Fruit fly (Drosophila melanogaster) whole organism, embryonic: Measurements from ENCODE around the gene PIG-Wb.

ENCODE experiments used
- Antp ChIP-seq: fragments of 200-800 bp; sonication (Bioruptor generic); optimal IDR thresholded peaks from 3 replicates; lab custom pipeline; 2016; ENCODE audit warnings: missing biosample characterization, missing genetic modification characterization
- B-H1 ChIP-seq: fragments of 200-800 bp; sonication (Bioruptor generic); IDR thresholded peaks from 3 replicates; pipeline ENCODE4 v1.3.6; 2022; ENCODE audit warnings: missing biosample characterization, missing genetic modification characterization
- Bteb2 ChIP-seq: fragments of 200-800 bp; sonication (Bioruptor generic); optimal IDR thresholded peaks from 2 replicates; lab custom pipeline; 2016; ENCODE audit warnings: missing biosample characterization, missing genetic modification characterization
- CG10147 ChIP-seq: fragments of 200-800 bp; sonication (Bioruptor generic); optimal IDR thresholded peaks from 2 replicates; lab custom pipeline; 2019; ENCODE audit warnings: missing biosample characterization, mild to moderate bottlenecking, missing genetic modification characterization, moderate library complexity
- CG10321 ChIP-seq: fragments of 200-800 bp; sonication (Bioruptor generic); IDR thresholded peaks from 2 replicates; pipeline ENCODE4 v1.3.6; 2022; ENCODE audit warnings: missing biosample characterization, missing genetic modification characterization
- CG11247 ChIP-seq: fragments of 200-800 bp; sonication (Bioruptor generic); IDR thresholded peaks from 2 replicates; pipeline ENCODE4 v1.3.6; 2022; ENCODE audit warnings: missing biosample characterization, missing genetic modification characterization
- CG11560 ChIP-seq: fragments of 200-800 bp; sonication (Bioruptor generic); IDR thresholded peaks from 3 replicates; pipeline ENCODE4 v1.3.6; 2022; ENCODE audit warnings: missing biosample characterization, missing genetic modification characterization
- CG11723 ChIP-seq: fragments of 200-800 bp; sonication (Bioruptor generic); optimal IDR thresholded peaks from 2 replicates; lab custom pipeline; 2017; ENCODE audit warnings: missing biosample characterization, mild to moderate bottlenecking, missing genetic modification characterization
- CG12071 ChIP-seq: fragments of 200-800 bp; sonication (Bioruptor generic); optimal IDR thresholded peaks from 3 replicates; lab custom pipeline; 2018; ENCODE audit warnings: missing biosample characterization, mild to moderate bottlenecking, missing genetic modification characterization
- CG12744 ChIP-seq: fragments of 200-800 bp; sonication (Bioruptor generic); optimal IDR thresholded peaks from 2 replicates; lab custom pipeline; 2016; ENCODE audit warnings: missing biosample characterization, missing genetic modification characterization
- CG12769 ChIP-seq: fragments of 200-800 bp; sonication (Bioruptor generic); optimal IDR thresholded peaks from 2 replicates; lab custom pipeline; 2019; ENCODE audit warnings: missing biosample characterization, mild to moderate bottlenecking, missing genetic modification characterization, moderate library complexity
- CG15479 ChIP-seq: fragments of 200-800 bp; sonication (Bioruptor generic); optimal IDR thresholded peaks from 3 replicates; lab custom pipeline; 2019; ENCODE audit warnings: missing biosample characterization, mild to moderate bottlenecking, missing genetic modification characterization, moderate library complexity
- CG17568 ChIP-seq: fragments of 200-800 bp; sonication (Bioruptor generic); optimal IDR thresholded peaks from 2 replicates; lab custom pipeline; 2018; ENCODE audit warnings: missing biosample characterization, mild to moderate bottlenecking, missing genetic modification characterization, moderate library complexity
- CG31388 ChIP-seq: fragments of 200-800 bp; sonication (Bioruptor generic); optimal IDR thresholded peaks from 2 replicates; lab custom pipeline; 2016; ENCODE audit warnings: missing biosample characterization, missing genetic modification characterization
- CG31441 ChIP-seq: fragments of 200-800 bp; sonication (Bioruptor generic); IDR thresholded peaks from 2 replicates; pipeline ENCODE4 v1.3.6; 2022; ENCODE audit warnings: missing biosample characterization, missing genetic modification characterization
- CG3163 ChIP-seq: fragments of 200-800 bp; sonication (Bioruptor generic); optimal IDR thresholded peaks from 3 replicates; lab custom pipeline; 2016; ENCODE audit warnings: missing biosample characterization, missing genetic modification characterization
- CG3281 ChIP-seq: fragments of 200-800 bp; sonication (Bioruptor generic); optimal IDR thresholded peaks from 3 replicates; lab custom pipeline; 2017; ENCODE audit warnings: missing biosample characterization, mild to moderate bottlenecking, missing genetic modification characterization
- CG6683 ChIP-seq: fragments of 200-800 bp; sonication (Bioruptor generic); optimal IDR thresholded peaks from 2 replicates; lab custom pipeline; 2017; ENCODE audit warnings: missing biosample characterization, mild to moderate bottlenecking, missing genetic modification characterization, missing genetic modification reagents
- CG7963 ChIP-seq: fragments of 200-800 bp; sonication (Bioruptor generic); IDR thresholded peaks from 3 replicates; pipeline ENCODE4 v1.3.6; 2022; ENCODE audit warnings: missing biosample characterization, missing genetic modification characterization; ENCODE audit not compliant: partially characterized antibody
- CHES-1-like ChIP-seq: fragments of 200-800 bp; sonication (Bioruptor generic); optimal IDR thresholded peaks from 2 replicates; lab custom pipeline; 2016; ENCODE audit warnings: missing biosample characterization, missing genetic modification characterization
- Dfd ChIP-seq, 2 experiments: fragments of >200 bp; optimal IDR thresholded peaks; 2 replicates each; lab custom pipeline; 2017; ENCODE audit warnings: missing biosample characterization in 2 of 2, missing genetic modification characterization in 2 of 2
- Dip2 ChIP-seq: fragments of 200-800 bp; sonication (Bioruptor generic); IDR thresholded peaks from 2 replicates; pipeline ENCODE4 v1.3.6; 2022; ENCODE audit warnings: missing biosample characterization, missing genetic modification characterization
- Gsc ChIP-seq: fragments of 200-800 bp; sonication (Bioruptor generic); IDR thresholded peaks from 2 replicates; pipeline ENCODE4 v1.3.6; 2022; ENCODE audit warnings: missing biosample characterization, missing genetic modification characterization
- HLH3B ChIP-seq: fragments of 200-800 bp; sonication (Bioruptor generic); IDR thresholded peaks from 2 replicates; pipeline ENCODE4 v1.3.6; 2022; ENCODE audit warnings: missing biosample characterization, missing genetic modification characterization
- NC2β ChIP-seq: fragments of 200-800 bp; sonication (Bioruptor generic); optimal IDR thresholded peaks from 2 replicates; lab custom pipeline; 2016; ENCODE audit warnings: missing biosample characterization, missing genetic modification characterization
- PHDP ChIP-seq: fragments of 200-800 bp; sonication (Bioruptor generic); optimal IDR thresholded peaks from 3 replicates; lab custom pipeline; 2018; ENCODE audit warnings: missing biosample characterization, mild to moderate bottlenecking, missing genetic modification characterization, moderate library complexity
- Pdp1 ChIP-seq, 2 experiments: fragments of 200-800 bp; sonication (Bioruptor generic); optimal IDR thresholded peaks; 3 replicates each; lab custom pipeline; 2016; ENCODE audit warnings: missing biosample characterization in 2 of 2, missing genetic modification characterization in 2 of 2, mild to moderate bottlenecking in 1 of 2, moderate library complexity in 1 of 2
- Ptx1 ChIP-seq: fragments of 200-800 bp; sonication (Bioruptor generic); IDR thresholded peaks from 2 replicates; pipeline ENCODE4 v1.3.6; 2022; ENCODE audit warnings: missing biosample characterization, missing genetic modification characterization
- Sry-β ChIP-seq: fragments of 200-800 bp; sonication (Bioruptor generic); optimal IDR thresholded peaks from 2 replicates; lab custom pipeline; 2018; ENCODE audit warnings: missing biosample characterization, mild to moderate bottlenecking, missing genetic modification characterization, moderate library complexity
- aop ChIP-seq: fragments of 200-800 bp; sonication (Bioruptor generic); IDR thresholded peaks from 2 replicates; pipeline ENCODE4 v1.3.6; 2022; ENCODE audit warnings: missing biosample characterization, missing genetic modification characterization
- bowl ChIP-seq: fragments of 200-800 bp; sonication (Bioruptor generic); IDR thresholded peaks from 2 replicates; pipeline ENCODE4 v1.3.6; 2022; ENCODE audit warnings: missing biosample characterization, missing genetic modification characterization
- cad ChIP-seq: fragments of >200 bp; optimal IDR thresholded peaks from 2 replicates; lab custom pipeline; 2017; ENCODE audit warnings: missing biosample characterization, missing genetic modification characterization
- caup ChIP-seq: fragments of 200-800 bp; sonication (Bioruptor generic); optimal IDR thresholded peaks from 3 replicates; lab custom pipeline; 2017; ENCODE audit warnings: missing biosample characterization, mild to moderate bottlenecking, missing genetic modification characterization, moderate library complexity; ENCODE audit not compliant: severe bottlenecking
- chif ChIP-seq, 2 experiments: fragments of 200-800 bp; sonication (Bioruptor generic); optimal IDR thresholded peaks; 3 replicates each; lab custom pipeline; 2016; ENCODE audit warnings: missing biosample characterization in 2 of 2, missing genetic modification characterization in 2 of 2
- chm ChIP-seq: fragments of 200-800 bp; sonication (Bioruptor generic); IDR thresholded peaks from 2 replicates; pipeline ENCODE4 v1.3.6; 2022; ENCODE audit warnings: missing biosample characterization, missing genetic modification characterization
- ci ChIP-seq: fragments of 200-800 bp; sonication (Bioruptor generic); IDR thresholded peaks from 3 replicates; pipeline ENCODE4 v1.3.6; 2022; ENCODE audit warnings: missing biosample characterization, missing genetic modification characterization
- crol ChIP-seq: fragments of 200-800 bp; sonication (Bioruptor generic); IDR thresholded peaks from 2 replicates; pipeline ENCODE4 v1.3.6; 2022; ENCODE audit warnings: missing biosample characterization, missing genetic modification characterization
- dpn ChIP-seq, 2 experiments: fragments of 200-800 bp; sonication (Bioruptor generic); optimal IDR thresholded peaks; 3 replicates each; lab custom pipeline; 2016; ENCODE audit warnings: missing biosample characterization in 2 of 2, missing genetic modification characterization in 2 of 2
- exex ChIP-seq: fragments of 200-800 bp; sonication (Bioruptor generic); optimal IDR thresholded peaks from 4 replicates; lab custom pipeline; 2018; ENCODE audit warnings: missing biosample characterization, mild to moderate bottlenecking, missing genetic modification characterization, moderate library complexity
- h ChIP-seq: fragments of >200 bp; optimal IDR thresholded peaks from 2 replicates; lab custom pipeline; 2017
- her ChIP-seq: fragments of 200-800 bp; sonication (Bioruptor generic); optimal IDR thresholded peaks from 2 replicates; lab custom pipeline; 2016; ENCODE audit warnings: missing biosample characterization, missing genetic modification characterization
- hth ChIP-seq: fragments of >200 bp; optimal IDR thresholded peaks from 2 replicates; lab custom pipeline; 2017; ENCODE audit warnings: inconsistent platforms
- jing ChIP-seq: fragments of 200-800 bp; sonication (Bioruptor generic); optimal IDR thresholded peaks from 2 replicates; lab custom pipeline; 2018; ENCODE audit warnings: missing biosample characterization, mild to moderate bottlenecking, missing genetic modification characterization
- luna ChIP-seq: fragments of 200-800 bp; sonication (Bioruptor generic); optimal IDR thresholded peaks from 2 replicates; lab custom pipeline; 2016; ENCODE audit warnings: missing biosample characterization, missing genetic modification characterization
- oc ChIP-seq: fragments of 200-800 bp; sonication (Bioruptor generic); optimal IDR thresholded peaks from 2 replicates; lab custom pipeline; 2018; ENCODE audit warnings: missing biosample characterization, mild to moderate bottlenecking, missing genetic modification characterization, moderate library complexity
- row ChIP-seq: fragments of 200-800 bp; sonication (Bioruptor generic); IDR thresholded peaks from 3 replicates; pipeline ENCODE4 v1.3.6; 2022; ENCODE audit warnings: missing biosample characterization, missing genetic modification characterization
- sc ChIP-seq, 3 experiments: fragments of >200 bp in 2 of 3; fragments of 200-800 bp in 1 of 3; sonication (Bioruptor generic) in 1 of 3; optimal IDR thresholded peaks; 2 replicates in 2 of 3; 3 replicates in 1 of 3; lab custom pipeline; 2017; ENCODE audit warnings: mild to moderate bottlenecking in 1 of 3, missing biosample characterization in 1 of 3, missing genetic modification characterization in 1 of 3, missing genetic modification reagents in 1 of 3
- sisA ChIP-seq: fragments of 200-800 bp; sonication (Bioruptor generic); IDR thresholded peaks from 2 replicates; pipeline ENCODE4 v1.3.6; 2022; ENCODE audit warnings: missing biosample characterization, missing genetic modification characterization
- tio ChIP-seq: fragments of 200-800 bp; sonication (Bioruptor generic); optimal IDR thresholded peaks from 2 replicates; lab custom pipeline; 2017; ENCODE audit warnings: missing biosample characterization, missing genetic modification characterization, inconsistent platforms
- tna ChIP-seq: fragments of 200-800 bp; sonication (Bioruptor generic); IDR thresholded peaks from 2 replicates; pipeline ENCODE4 v1.3.6; 2022; ENCODE audit warnings: missing biosample characterization, missing genetic modification characterization; ENCODE audit not compliant: partially characterized antibody
- vnd ChIP-seq: fragments of 200-800 bp; sonication (Bioruptor generic); IDR thresholded peaks from 3 replicates; pipeline ENCODE4 v1.3.6; 2022; ENCODE audit warnings: missing biosample characterization, missing genetic modification characterization; ENCODE audit not compliant: partially characterized antibody

Gene PIG-Wb

DNA sequence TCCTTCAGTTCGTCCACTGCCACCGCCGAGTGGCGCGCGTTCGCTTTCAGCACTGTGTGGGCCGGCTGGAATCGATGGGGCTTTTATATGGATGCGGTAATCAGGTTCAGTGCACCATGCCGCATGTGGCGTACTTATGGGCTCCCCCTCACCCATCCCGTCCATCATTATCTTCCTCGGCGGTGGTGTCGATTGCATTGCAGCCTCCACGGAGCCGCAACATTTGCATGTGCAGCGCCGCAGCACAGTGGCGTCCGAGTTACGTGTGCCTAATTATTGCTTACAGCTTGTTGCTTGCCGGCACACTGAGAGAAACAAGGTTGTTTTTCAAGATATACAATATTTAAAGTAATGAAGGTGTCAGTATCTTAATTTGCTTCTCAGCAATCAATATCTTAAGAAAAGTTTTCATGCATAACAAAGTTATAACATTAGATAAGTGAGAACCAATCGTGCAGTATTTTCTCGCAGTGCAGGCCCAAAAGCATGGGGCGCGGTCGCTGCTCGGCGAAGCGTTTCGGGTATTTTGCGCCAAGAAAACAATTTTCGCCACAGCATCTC is 35.5 kb downstream of the PIG-Wb start, which contains the start of gene CG13931 (continued):
- no peak for TF ChIP-seq vnd (GFP tag; lab: Robert Waterston, UW)
- TF ChIP-seq luna (GFP tag; lab: Kevin White, UChicago): no peak
- TF ChIP-seq CHES-1-like (GFP tag; lab: Kevin White, UChicago): no peak
- TF ChIP-seq Gsc (GFP tag; lab: Robert Waterston, UW): no peak
- TF ChIP-seq row (GFP tag; lab: Robert Waterston, UW): peak; percentile 42; the same call in 1 of the 3 replicates
- TF ChIP-seq Ptx1 (GFP tag; lab: Robert Waterston, UW): peak; percentile 41; the same call in 1 of the 2 replicates
- no peak for TF ChIP-seq crol
- TF ChIP-seq CG10147: no peak
- peak; percentile 23; the same call in 1 of the 2 replicates for TF ChIP-seq HLH3B
- no peak for TF ChIP-seq Sry-β
- no peak for TF ChIP-seq CG15479
- no peak for TF ChIP-seq CG31388
- no peak for TF ChIP-seq Bteb2 (GFP tag; lab: Kevin White, UChicago)
- TF ChIP-seq sc (optimal IDR thresholded peaks at IDR 0.05; lab: Kevin White, UChicago): no peak
- TF ChIP-seq sc (GFP tag; optimal IDR thresholded peaks at IDR 0.05; lab: Kevin White, UChicago): no peak
- TF ChIP-seq CG10321 (GFP tag; lab: Robert Waterston, UW): no peak
- TF ChIP-seq Dip2 (GFP tag; lab: Robert Waterston, UW): no peak
- no peak for TF ChIP-seq her
- TF ChIP-seq PHDP (tag; lab: Kevin White, UChicago): no peak
- TF ChIP-seq CG11247 (GFP tag; lab: Robert Waterston, UW): no peak
- TF ChIP-seq CG17568 (GFP tag; lab: Kevin White, UChicago): no peak
- no peak for TF ChIP-seq oc (tag; lab: Kevin White, UChicago)
- no peak for TF ChIP-seq caup (GFP tag; lab: Kevin White, UChicago)
- TF ChIP-seq CG11723 (GFP tag; lab: Kevin White, UChicago): no peak
- no peak for TF ChIP-seq h (lab: Kevin White, UChicago)
- TF ChIP-seq CG12769 (tag; lab: Kevin White, UChicago): no peak
- TF ChIP-seq chm: no peak
- no peak for TF ChIP-seq CG11560 (tag; lab: Robert Waterston, UW)
- no peak for TF ChIP-seq CG12744 (GFP tag; lab: Kevin White, UChicago)
- no peak for TF ChIP-seq cad (GFP tag; lab: Kevin White, UChicago)
- no peak for TF ChIP-seq CG7963 (GFP tag; lab: Robert Waterston, UW)
- TF ChIP-seq CG6683: no peak
- no peak for TF ChIP-seq bowl (GFP tag; lab: Robert Waterston, UW)
- TF ChIP-seq dpn (GFP tag; optimal IDR thresholded peaks at IDR 0.05; lab: Kevin White, UChicago): peak in 1 of 2 experiments; percentile 4
- TF ChIP-seq aop (GFP tag; lab: Robert Waterston, UW): no peak
- TF ChIP-seq Pdp1 (GFP tag; optimal IDR thresholded peaks at IDR 0.05; lab: Kevin White, UChicago): peak in 1 of 2 experiments; percentile 17
- TF ChIP-seq B-H1: no peak
- no peak for TF ChIP-seq hth (lab: Kevin White, UChicago)
- TF ChIP-seq CG3281 (GFP tag; lab: Kevin White, UChicago): no peak
- TF ChIP-seq NC2β (GFP tag; lab: Kevin White, UChicago): no peak
- no peak for TF ChIP-seq jing (GFP tag; lab: Kevin White, UChicago)
- TF ChIP-seq exex (tag; lab: Kevin White, UChicago): no peak
- peak; percentile 57 for TF ChIP-seq sisA (GFP tag; lab: Robert Waterston, UW)
- TF ChIP-seq Antp: no peak
- peak; percentile 55; the same call in 2 of the 3 replicates for TF ChIP-seq ci
- no peak for TF ChIP-seq CG12071 (GFP tag; lab: Kevin White, UChicago)
- TF ChIP-seq Dfd (GFP tag; optimal IDR thresholded peaks at IDR 0.05; lab: Kevin White, UChicago): no peak
- peak; percentile 32 for TF ChIP-seq tio (GFP tag; lab: Kevin White, UChicago)
- no peak; the same call in 1 of the 2 replicates for TF ChIP-seq CG31441 (GFP tag; lab: Robert Waterston, UW)
- TF ChIP-seq chif (GFP tag; optimal IDR thresholded peaks at IDR 0.05; lab: Kevin White, UChicago): peak; percentile 40 to 41
- TF ChIP-seq CG3163 (GFP tag; lab: Kevin White, UChicago): no peak
- no peak for TF ChIP-seq tna (GFP tag; lab: Robert Waterston, UW)
